Fruit fly (Drosophila melanogaster) whole organism, embryonic: ENCODE measurements around the gene LpR2.

Experiments used
- BEAF-32 ChIP-seq: fragments of 200-800 bp; sonication (Bioruptor generic); optimal IDR thresholded peaks from 3 replicates; lab custom pipeline; 2017; ENCODE audit warnings: missing biosample characterization, missing genetic modification characterization, mild to moderate bottlenecking, moderate library complexity, missing genetic modification reagents
- Bdp1 ChIP-seq: fragments of 200-800 bp; sonication (Bioruptor generic); optimal IDR thresholded peaks from 3 replicates; lab custom pipeline; 2016; ENCODE audit warnings: missing biosample characterization, missing genetic modification characterization
- CG10274 ChIP-seq: fragments of 200-800 bp; sonication (Bioruptor generic); optimal IDR thresholded peaks from 3 replicates; lab custom pipeline; 2017; ENCODE audit warnings: missing biosample characterization, mild to moderate bottlenecking, missing genetic modification characterization
- CG10321 ChIP-seq: fragments of 200-800 bp; sonication (Bioruptor generic); IDR thresholded peaks from 2 replicates; pipeline ENCODE4 v1.3.6; 2022; ENCODE audit warnings: missing biosample characterization, missing genetic modification characterization
- CG1233 ChIP-seq: fragments of 200-800 bp; sonication (Bioruptor generic); optimal IDR thresholded peaks from 4 replicates; lab custom pipeline; 2018; ENCODE audit warnings: missing biosample characterization, mild to moderate bottlenecking, missing genetic modification characterization
- CG12659 ChIP-seq: fragments of 200-800 bp; sonication (Bioruptor generic); optimal IDR thresholded peaks from 3 replicates; lab custom pipeline; 2017; ENCODE audit warnings: mild to moderate bottlenecking, missing biosample characterization, missing genetic modification reagents, missing genetic modification characterization
- CG12769 ChIP-seq: fragments of 200-800 bp; sonication (Bioruptor generic); optimal IDR thresholded peaks from 2 replicates; lab custom pipeline; 2019; ENCODE audit warnings: missing biosample characterization, mild to moderate bottlenecking, missing genetic modification characterization, moderate library complexity
- CG14965 ChIP-seq: fragments of 200-800 bp; sonication (Bioruptor generic); optimal IDR thresholded peaks from 2 replicates; lab custom pipeline; 2016; ENCODE audit warnings: missing biosample characterization, missing genetic modification characterization, borderline replicate concordance
- CG17802 ChIP-seq: fragments of 200-800 bp; sonication (Bioruptor generic); optimal IDR thresholded peaks from 2 replicates; lab custom pipeline; 2018; ENCODE audit warnings: missing biosample characterization, mild to moderate bottlenecking, missing genetic modification characterization, moderate library complexity
- CG17829 ChIP-seq: fragments of 200-800 bp; optimal IDR thresholded peaks from 2 replicates; lab custom pipeline; 2019; ENCODE audit warnings: missing biosample characterization, mild to moderate bottlenecking, missing genetic modification characterization, moderate library complexity
- CG1792 ChIP-seq: fragments of 200-800 bp; sonication (Bioruptor generic); optimal IDR thresholded peaks from 2 replicates; lab custom pipeline; 2016; ENCODE audit warnings: missing biosample characterization, missing genetic modification characterization
- CG18011 ChIP-seq: fragments of 200-800 bp; sonication (Bioruptor generic); optimal IDR thresholded peaks from 2 replicates; lab custom pipeline; 2017; ENCODE audit warnings: missing biosample characterization, missing genetic modification characterization, mild to moderate bottlenecking, moderate library complexity, missing genotype
- CG2199 ChIP-seq: fragments of 200-800 bp; sonication (Bioruptor generic); IDR thresholded peaks from 3 replicates; pipeline ENCODE4 v1.3.6; 2022; ENCODE audit warnings: missing biosample characterization, missing genetic modification characterization
- CG33557 ChIP-seq: fragments of 200-800 bp; sonication (Bioruptor generic); optimal IDR thresholded peaks from 2 replicates; lab custom pipeline; 2019; ENCODE audit warnings: missing biosample characterization, mild to moderate bottlenecking, missing genetic modification characterization, moderate library complexity
- CG34422 ChIP-seq: fragments of 200-800 bp; sonication (Bioruptor generic); IDR thresholded peaks from 3 replicates; pipeline ENCODE4 v1.3.6; 2022; ENCODE audit warnings: missing biosample characterization, missing genetic modification characterization
- CG3847 ChIP-seq: fragments of 200-800 bp; sonication (Bioruptor generic); IDR thresholded peaks from 2 replicates; pipeline ENCODE4 v1.3.6; 2022; ENCODE audit warnings: missing biosample characterization, missing genetic modification characterization
- CG4617 ChIP-seq: fragments of 200-800 bp; sonication (Bioruptor generic); optimal IDR thresholded peaks from 3 replicates; lab custom pipeline; 2016; ENCODE audit warnings: missing biosample characterization, missing genetic modification characterization, borderline replicate concordance
- CG4854 ChIP-seq: fragments of 200-800 bp; sonication (Bioruptor generic); optimal IDR thresholded peaks from 2 replicates; lab custom pipeline; 2016; ENCODE audit warnings: missing biosample characterization, missing genetic modification characterization, inconsistent platforms
- CG7745 ChIP-seq: fragments of 200-800 bp; sonication (Bioruptor generic); optimal IDR thresholded peaks from 2 replicates; lab custom pipeline; 2018; ENCODE audit warnings: missing biosample characterization, mild to moderate bottlenecking, missing genetic modification characterization, moderate library complexity
- CG8388 ChIP-seq: fragments of 200-800 bp; sonication (Bioruptor generic); optimal IDR thresholded peaks from 2 replicates; lab custom pipeline; 2019; ENCODE audit warnings: missing biosample characterization, mild to moderate bottlenecking, missing genetic modification characterization, moderate library complexity
- CG9727 ChIP-seq: fragments of 200-800 bp; sonication (Bioruptor generic); optimal IDR thresholded peaks from 3 replicates; lab custom pipeline; 2017; ENCODE audit warnings: missing biosample characterization, mild to moderate bottlenecking, missing genetic modification characterization
- Camta ChIP-seq: fragments of 200-800 bp; sonication (Bioruptor generic); optimal IDR thresholded peaks from 2 replicates; lab custom pipeline; 2016; ENCODE audit warnings: missing biosample characterization, missing genetic modification characterization
- Dek ChIP-seq: fragments of 200-800 bp; sonication (Bioruptor generic); optimal IDR thresholded peaks from 3 replicates; lab custom pipeline; 2019; ENCODE audit warnings: missing biosample characterization, mild to moderate bottlenecking, missing genetic modification characterization, moderate library complexity
- Dfd ChIP-seq, 2 experiments: fragments of >200 bp; optimal IDR thresholded peaks; 2 replicates each; lab custom pipeline; 2017; ENCODE audit warnings: missing biosample characterization in 2 of 2, missing genetic modification characterization in 2 of 2
- Ets97D ChIP-seq: fragments of 200-800 bp; sonication (Bioruptor generic); optimal IDR thresholded peaks from 3 replicates; lab custom pipeline; 2016; ENCODE audit warnings: missing biosample characterization, missing genetic modification characterization
- Gsc ChIP-seq: fragments of 200-800 bp; sonication (Bioruptor generic); IDR thresholded peaks from 2 replicates; pipeline ENCODE4 v1.3.6; 2022; ENCODE audit warnings: missing biosample characterization, missing genetic modification characterization
- Mrtf ChIP-seq: fragments of 200-800 bp; sonication (Bioruptor generic); IDR thresholded peaks from 3 replicates; pipeline ENCODE4 v1.3.6; 2022; ENCODE audit warnings: missing biosample characterization, missing genetic modification characterization
- Nf-YB ChIP-seq: fragments of 200-800 bp; sonication (Bioruptor generic); optimal IDR thresholded peaks from 3 replicates; lab custom pipeline; 2019; ENCODE audit warnings: missing biosample characterization, mild to moderate bottlenecking, missing genetic modification characterization, moderate library complexity
- Six4 ChIP-seq: fragments of 200-800 bp; sonication (Bioruptor generic); optimal IDR thresholded peaks from 2 replicates; lab custom pipeline; 2016; ENCODE audit warnings: missing biosample characterization, missing genetic modification characterization
- Trl ChIP-seq, 3 experiments: fragments of >200 bp in 2 of 3; fragments of 200-800 bp in 1 of 3; sonication (Bioruptor generic) in 1 of 3; optimal IDR thresholded peaks; 2 replicates in 1 of 3; 3 replicates in 2 of 3; lab custom pipeline; 2016 to 2017; ENCODE audit warnings: missing biosample characterization in 1 of 3, missing genetic modification characterization in 1 of 3
- bsh ChIP-seq, 2 experiments: fragments of 200-800 bp; sonication (Bioruptor generic); optimal IDR thresholded peaks; 2 replicates each; lab custom pipeline; 2017 to 2018; ENCODE audit warnings: mild to moderate bottlenecking in 2 of 2, missing biosample characterization in 2 of 2, missing genetic modification characterization in 2 of 2, moderate library complexity in 1 of 2
- dati ChIP-seq: fragments of 200-800 bp; sonication (Bioruptor generic); IDR thresholded peaks from 2 replicates; pipeline ENCODE4 v1.3.6; 2022; ENCODE audit warnings: missing biosample characterization, missing genetic modification characterization
- eve ChIP-seq, 2 experiments: fragments of >200 bp; optimal IDR thresholded peaks; 2 replicates each; lab custom pipeline; 2017; ENCODE audit warnings: missing biosample characterization in 2 of 2, missing genetic modification characterization in 2 of 2
- ewg ChIP-seq: fragments of 200-800 bp; sonication (Bioruptor generic); optimal IDR thresholded peaks from 3 replicates; lab custom pipeline; 2017; ENCODE audit warnings: mild to moderate bottlenecking, missing biosample characterization, missing genetic modification reagents, missing genetic modification characterization
- fd96Cb ChIP-seq: fragments of 200-800 bp; sonication (Bioruptor generic); optimal IDR thresholded peaks from 2 replicates; lab custom pipeline; 2018; ENCODE audit warnings: missing biosample characterization, mild to moderate bottlenecking, missing genetic modification characterization, moderate library complexity
- ftz-f1 ChIP-seq: fragments of 200-800 bp; sonication (Bioruptor generic); optimal IDR thresholded peaks from 2 replicates; lab custom pipeline; 2016; ENCODE audit warnings: missing biosample characterization, missing genetic modification characterization
- gcm2 ChIP-seq: fragments of 200-800 bp; sonication (Bioruptor generic); optimal IDR thresholded peaks from 2 replicates; lab custom pipeline; 2016; ENCODE audit warnings: missing biosample characterization, missing genetic modification characterization
- grau ChIP-seq: fragments of 200-800 bp; optimal IDR thresholded peaks from 3 replicates; lab custom pipeline; 2019; ENCODE audit warnings: missing biosample characterization, mild to moderate bottlenecking, missing genetic modification characterization, moderate library complexity
- gsb-n ChIP-seq: fragments of 200-800 bp; sonication (Bioruptor generic); optimal IDR thresholded peaks from 3 replicates; lab custom pipeline; 2018; ENCODE audit warnings: missing biosample characterization, mild to moderate bottlenecking, missing genetic modification characterization
- lab ChIP-seq: fragments of 200-800 bp; sonication (Bioruptor generic); optimal IDR thresholded peaks from 3 replicates; lab custom pipeline; 2017; ENCODE audit warnings: missing biosample characterization, missing genetic modification characterization, mild to moderate bottlenecking, moderate library complexity, missing genetic modification reagents
- lov ChIP-seq, 2 experiments: fragments of 200-800 bp in 1 of 2; fragments of >200 bp in 1 of 2; sonication (Bioruptor generic) in 1 of 2; IDR thresholded peaks in 1 of 2; optimal IDR thresholded peaks in 1 of 2; 2 replicates in 1 of 2; 3 replicates in 1 of 2; pipeline versions ENCODE4 v1.3.6 to Lab custom; 2017 to 2022; ENCODE audit warnings: missing biosample characterization in 1 of 2, missing genetic modification characterization in 1 of 2
- mld ChIP-seq: fragments of 200-800 bp; sonication (Bioruptor generic); IDR thresholded peaks from 3 replicates; pipeline ENCODE4 v1.3.6; 2022; ENCODE audit warnings: missing biosample characterization, missing genetic modification characterization; ENCODE audit not compliant: partially characterized antibody
- nmo ChIP-seq: fragments of 200-800 bp; sonication (Bioruptor generic); optimal IDR thresholded peaks from 2 replicates; lab custom pipeline; 2018; ENCODE audit warnings: missing biosample characterization, mild to moderate bottlenecking, missing genetic modification characterization, moderate library complexity
- pros ChIP-seq: fragments of 200-800 bp; sonication (Bioruptor generic); optimal IDR thresholded peaks from 3 replicates; lab custom pipeline; 2019; ENCODE audit warnings: missing biosample characterization, mild to moderate bottlenecking, missing genetic modification characterization, moderate library complexity
- psq ChIP-seq: fragments of 200-800 bp; sonication (Bioruptor generic); optimal IDR thresholded peaks from 2 replicates; lab custom pipeline; 2017; ENCODE audit warnings: missing biosample characterization, missing genetic modification characterization
- ro ChIP-seq: fragments of 200-800 bp; sonication (Bioruptor generic); IDR thresholded peaks from 2 replicates; pipeline ENCODE4 v1.3.6; 2022; ENCODE audit warnings: missing biosample characterization, missing genetic modification characterization
- sim ChIP-seq: fragments of 200-800 bp; sonication (Bioruptor generic); IDR thresholded peaks from 2 replicates; pipeline ENCODE4 v1.3.6; 2022; ENCODE audit warnings: missing biosample characterization, missing genetic modification characterization
- sob ChIP-seq: fragments of 200-800 bp; sonication (Bioruptor generic); IDR thresholded peaks from 2 replicates; pipeline ENCODE4 v1.3.6; 2022; ENCODE audit warnings: missing biosample characterization, missing genetic modification characterization
- sqz ChIP-seq: fragments of 200-800 bp; sonication (Bioruptor generic); optimal IDR thresholded peaks from 3 replicates; lab custom pipeline; 2018; ENCODE audit warnings: missing biosample characterization, mild to moderate bottlenecking, missing genetic modification characterization
- sug ChIP-seq: fragments of 200-800 bp; optimal IDR thresholded peaks from 2 replicates; lab custom pipeline; 2019; ENCODE audit warnings: missing biosample characterization, mild to moderate bottlenecking, missing genetic modification characterization, moderate library complexity

Gene LpR2

DNA sequence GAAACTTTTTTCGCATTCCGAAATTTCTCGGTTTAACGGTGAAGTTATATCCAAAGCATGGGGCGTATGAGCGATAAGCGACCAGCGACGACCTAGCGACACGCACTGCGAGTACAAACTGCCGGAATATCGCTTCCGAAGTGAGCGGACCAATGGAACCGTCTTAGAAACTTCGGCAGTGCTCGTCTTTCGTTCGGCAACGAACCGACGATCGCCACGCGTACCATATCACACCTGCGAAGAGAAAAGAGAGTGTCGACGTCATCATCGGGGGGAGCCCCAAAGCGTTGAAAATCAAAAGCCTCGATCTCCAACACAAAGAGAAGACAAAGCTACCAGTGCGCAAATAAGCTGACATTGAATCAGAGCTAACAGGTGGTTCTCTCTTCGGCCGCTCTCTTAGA, at the start of gene LpR2 (continued):
- no peak for TF ChIP-seq Bdp1 (GFP tag; lab: Kevin White, UChicago)
- TF ChIP-seq Six4 (GFP tag; lab: Kevin White, UChicago) = no peak
- TF ChIP-seq fd96Cb (tag; lab: Kevin White, UChicago) = no peak
- no peak for TF ChIP-seq CG2199 (GFP tag; lab: Robert Waterston, UW)
- TF ChIP-seq gsb-n (tag; lab: Kevin White, UChicago) = no peak
- no peak for TF ChIP-seq CG14965 (GFP tag; lab: Kevin White, UChicago)
- TF ChIP-seq Dfd (GFP tag; optimal IDR thresholded peaks at IDR 0.05; lab: Kevin White, UChicago) = no peak
- no peak for TF ChIP-seq CG12659 (GFP tag; lab: Kevin White, UChicago)
- no peak for TF ChIP-seq lov (optimal IDR thresholded peaks at IDR 0.05; lab: Kevin White, UChicago)
- no peak for TF ChIP-seq lov (GFP tag; IDR thresholded peaks at IDR 0.05; lab: Robert Waterston, UW)
- TF ChIP-seq CG10321 = no peak
- TF ChIP-seq CG1792 (GFP tag; lab: Kevin White, UChicago) = no peak
- no peak for TF ChIP-seq Mrtf (GFP tag; lab: Robert Waterston, UW)
- TF ChIP-seq pros (GFP tag; lab: Kevin White, UChicago) = peak; percentile 40
- TF ChIP-seq CG9727 (GFP tag; lab: Kevin White, UChicago) = no peak
- TF ChIP-seq CG8388 (GFP tag; lab: Kevin White, UChicago) = no peak
- no peak for TF ChIP-seq CG4617 (GFP tag; lab: Kevin White, UChicago)
- no peak for TF ChIP-seq CG18011 (GFP tag; lab: Kevin White, UChicago)
- TF ChIP-seq sqz = peak; percentile 35
- TF ChIP-seq lab = peak; percentile 52
- TF ChIP-seq CG4854 (GFP tag; lab: Kevin White, UChicago) = no peak
- TF ChIP-seq Camta = no peak
- no peak for TF ChIP-seq CG17802 (tag; lab: Kevin White, UChicago)
- no peak for TF ChIP-seq Ets97D
- TF ChIP-seq sim (GFP tag; lab: Robert Waterston, UW) = no peak
- no peak for TF ChIP-seq mld (GFP tag; lab: Robert Waterston, UW)
- TF ChIP-seq ro (GFP tag; lab: Robert Waterston, UW) = no peak
- no peak for TF ChIP-seq gcm2 (GFP tag; lab: Kevin White, UChicago)
- peak; percentile 81 to 91 for TF ChIP-seq Trl (optimal IDR thresholded peaks at IDR 0.05; lab: Kevin White, UChicago)
- no peak for TF ChIP-seq Trl (GFP tag; optimal IDR thresholded peaks at IDR 0.05; lab: Kevin White, UChicago)
- peak in 1 of 2 experiments; percentile 1 for TF ChIP-seq bsh (GFP tag; optimal IDR thresholded peaks at IDR 0.05; lab: Kevin White, UChicago)
- no peak for TF ChIP-seq grau (tag; lab: Kevin White, UChicago)
- no peak for TF ChIP-seq ewg (GFP tag; lab: Kevin White, UChicago)
- peak; percentile 66 for TF ChIP-seq sug (tag; lab: Kevin White, UChicago)
- TF ChIP-seq CG33557 (GFP tag; lab: Kevin White, UChicago) = no peak
- no peak for TF ChIP-seq dati (GFP tag; lab: Robert Waterston, UW)
- TF ChIP-seq nmo (GFP tag; lab: Kevin White, UChicago) = no peak
- TF ChIP-seq CG12769 = no peak
- TF ChIP-seq BEAF-32 (GFP tag; lab: Kevin White, UChicago) = no peak
- no peak for TF ChIP-seq CG7745 (tag; lab: Kevin White, UChicago)
- TF ChIP-seq Dek (tag; lab: Kevin White, UChicago) = no peak
- no peak for TF ChIP-seq CG17829 (tag; lab: Kevin White, UChicago)
- no peak for TF ChIP-seq Gsc
- no peak for TF ChIP-seq CG10274 (GFP tag; lab: Kevin White, UChicago)
- peak; percentile 95 for TF ChIP-seq Nf-YB (GFP tag; lab: Kevin White, UChicago)
- peak; percentile 13; the same call in 1 of the 3 replicates for TF ChIP-seq CG34422
- TF ChIP-seq psq = no peak
- TF ChIP-seq sob (GFP tag; lab: Robert Waterston, UW) = peak; percentile 38; the same call in 1 of the 2 replicates
- TF ChIP-seq CG1233 (GFP tag; lab: Kevin White, UChicago) = no peak
- TF ChIP-seq eve (GFP tag; optimal IDR thresholded peaks at IDR 0.05; lab: Kevin White, UChicago) = no peak
- peak; percentile 58 for TF ChIP-seq ftz-f1 (GFP tag; lab: Kevin White, UChicago)
- no peak for TF ChIP-seq CG3847 (GFP tag; lab: Robert Waterston, UW)
